Worm (Caenorhabditis elegans) whole organism, L1 larva: Measurements from ENCODE around the gene W03F9.1.
A peak's percentile ranks its signal among the peaks of the same experiment; 100 is the strongest.

ENCODE experiments used
- C04F5.9 ChIP-seq: sonication (generic microtip); optimal IDR thresholded peaks from 2 replicates; lab custom pipeline; 2016; ENCODE audit warnings: missing genetic modification characterization, missing compliant biosample characterization
- blmp-1 ChIP-seq: fragments of 150-350 bp; optimal IDR thresholded peaks from 2 replicates; lab custom pipeline; 2014; ENCODE audit warnings: missing biosample characterization, missing genetic modification characterization
- ceh-8 ChIP-seq: fragments of 200-800 bp; sonication (Bioruptor generic); optimal IDR thresholded peaks from 2 replicates; lab custom pipeline; 2018; ENCODE audit warnings: mild to moderate bottlenecking, missing genetic modification characterization, moderate library complexity, missing compliant biosample characterization
- dpl-1 ChIP-seq, 3 experiments: fragments of 150-350 bp in 2 of 3; sonication (generic microtip) in 1 of 3; optimal IDR thresholded peaks; 2 replicates each; lab custom pipeline; 2014 to 2017; ENCODE audit warnings: missing biosample characterization in 3 of 3, missing genetic modification characterization in 3 of 3, missing genetic modification reagents in 3 of 3
- efl-1 ChIP-seq, 4 experiments: fragments of 150-350 bp; optimal IDR thresholded peaks in 3 of 4; peaks in 1 of 4; 1 replicate in 1 of 4; 2 replicates in 3 of 4; lab custom pipeline; 2014; ENCODE audit warnings: missing biosample characterization in 2 of 4, missing genetic modification characterization in 2 of 4, missing genetic modification reagents in 2 of 4
- ets-5 ChIP-seq: fragments of 200-800 bp; sonication (Bioruptor generic); IDR thresholded peaks from 2 replicates; pipeline ENCODE4 v1.3.6; 2022; ENCODE audit warnings: missing genetic modification characterization, missing compliant biosample characterization
- hpl-2 ChIP-seq: fragments of 150-350 bp; optimal IDR thresholded peaks from 2 replicates; lab custom pipeline; 2014; ENCODE audit warnings: missing biosample characterization, missing genetic modification reagents, missing genetic modification characterization
- lin-15B ChIP-seq: fragments of 150-350 bp; sonication (generic microtip); optimal IDR thresholded peaks from 3 replicates; lab custom pipeline; 2014; ENCODE audit warnings: missing biosample characterization, missing genetic modification characterization
- lsy-2 ChIP-seq, 2 experiments: fragments of 150-350 bp; optimal IDR thresholded peaks; 2 replicates each; lab custom pipeline; 2014; ENCODE audit warnings: missing biosample characterization in 2 of 2, missing genetic modification characterization in 2 of 2
- mdl-1 ChIP-seq, 2 experiments: fragments of 150-350 bp; optimal IDR thresholded peaks; 2 replicates each; lab custom pipeline; 2014 to 2017; ENCODE audit warnings: missing biosample characterization in 2 of 2, missing genetic modification characterization in 2 of 2, inconsistent platforms in 1 of 2
- nhr-47 ChIP-seq: sonication (generic microtip); optimal IDR thresholded peaks from 2 replicates; lab custom pipeline; 2016; ENCODE audit warnings: mild to moderate bottlenecking, missing genetic modification characterization, moderate library complexity, missing compliant biosample characterization
- nhr-84 ChIP-seq: sonication (generic microtip); optimal IDR thresholded peaks from 2 replicates; lab custom pipeline; 2017; ENCODE audit warnings: missing biosample characterization, missing genetic modification characterization
- nhr-85 ChIP-seq: sonication (generic microtip); peaks from one replicate; lab custom pipeline; 2016; ENCODE audit warnings: missing genetic modification characterization, inconsistent platforms, missing compliant biosample characterization
- snu-23 ChIP-seq: sonication (generic microtip); optimal IDR thresholded peaks from 2 replicates; lab custom pipeline; 2016; ENCODE audit warnings: missing genetic modification characterization, missing compliant biosample characterization
- tbx-2 ChIP-seq: sonication (generic microtip); optimal IDR thresholded peaks from 2 replicates; lab custom pipeline; 2016; ENCODE audit warnings: missing genetic modification characterization, missing compliant biosample characterization
- vab-15 ChIP-seq: sonication (generic microtip); optimal IDR thresholded peaks from 2 replicates; lab custom pipeline; 2017; ENCODE audit warnings: missing genotype, mild to moderate bottlenecking, missing genetic modification characterization, missing compliant biosample characterization
- zag-1 ChIP-seq: fragments of 150-350 bp; optimal IDR thresholded peaks from 2 replicates; lab custom pipeline; 2014; ENCODE audit warnings: missing biosample characterization, missing genetic modification characterization

Gene W03F9.1

DNA sequence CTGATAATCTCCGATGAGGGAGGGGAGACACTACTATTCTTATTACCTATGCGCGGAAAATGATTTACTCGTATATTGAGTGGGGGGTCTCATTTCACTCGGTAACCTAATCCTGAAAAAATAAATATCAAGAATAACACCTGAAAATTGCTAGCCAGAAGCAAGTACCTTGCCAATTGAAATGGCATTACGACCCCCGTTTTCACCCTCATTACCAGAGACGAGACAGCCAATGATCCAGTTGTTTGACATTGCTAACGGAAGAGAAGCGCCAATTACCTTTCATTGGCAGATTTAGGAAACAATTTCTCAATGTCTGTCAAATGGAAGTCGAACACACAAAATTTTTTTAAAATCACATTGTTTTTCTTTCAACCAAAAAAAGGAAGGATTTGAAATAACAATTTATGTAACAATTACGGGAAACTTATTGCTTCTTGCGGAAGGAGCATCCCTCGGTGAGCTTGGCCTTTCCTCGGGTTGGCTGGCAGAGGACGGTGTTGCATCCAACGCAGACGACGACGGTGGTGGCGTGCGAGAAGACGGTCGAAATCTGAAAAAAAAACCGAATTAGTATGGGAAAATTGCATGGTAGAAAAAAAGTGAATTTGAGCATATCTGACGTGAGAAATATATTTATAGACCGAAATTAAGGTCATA lies 23.3 kb downstream of the W03F9.1 start:
- TF ChIP-seq nhr-47 (tag; lab: Kevin White, UChicago) (peak; percentile 13), nhr-85 (tag; lab: Kevin White, UChicago) (peak; percentile 20), mdl-1 (tag; optimal IDR thresholded peaks at IDR 0.05; lab: Kevin White, UChicago) (no peak), lsy-2 (tag; optimal IDR thresholded peaks at IDR 0.05; lab: Kevin White, UChicago) (peak in 1 of 2 experiments; percentile 17)

DNA sequence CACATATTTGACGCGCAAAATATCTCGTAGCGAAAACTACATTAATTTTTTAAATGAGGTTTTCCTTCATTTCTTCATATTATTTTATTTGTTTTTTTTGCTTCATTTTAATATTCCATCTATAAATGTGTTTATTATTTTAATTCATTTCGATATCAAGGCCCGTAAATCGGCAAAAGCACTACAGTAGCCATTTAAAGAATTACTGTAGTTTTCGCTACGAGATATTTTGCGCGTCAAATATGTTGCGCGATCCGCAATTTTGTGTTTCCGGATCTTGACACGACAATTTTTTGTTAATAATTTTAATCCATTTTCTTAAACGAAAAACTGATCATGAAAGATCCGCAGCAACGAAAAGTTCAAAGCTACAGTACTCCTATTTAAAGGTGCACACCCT lies 24.4 kb downstream of the W03F9.1 start:
- TF ChIP-seq dpl-1 (GFP tag; optimal IDR thresholded peaks at IDR 0.05; lab: Kevin White, UChicago) (no peak), ceh-8 (GFP tag; lab: Kevin White, UChicago) (no peak), efl-1 (optimal IDR thresholded peaks at IDR 0.05; lab: Kevin White, UChicago) (no peak), efl-1 (GFP tag; optimal IDR thresholded peaks at IDR 0.05 in 1 of 2; lab: Kevin White, UChicago) (peak in 1 of 2 experiments; percentile 27), blmp-1 (tag; lab: Kevin White, UChicago) (no peak), lsy-2 (tag; optimal IDR thresholded peaks at IDR 0.05; lab: Kevin White, UChicago) (no peak), zag-1 (tag; lab: Kevin White, UChicago) (no peak), C04F5.9 (tag; lab: Kevin White, UChicago) (no peak), tbx-2 (no peak)
- TF ChIP-seq, all 84 proteins: peak for 1

DNA sequence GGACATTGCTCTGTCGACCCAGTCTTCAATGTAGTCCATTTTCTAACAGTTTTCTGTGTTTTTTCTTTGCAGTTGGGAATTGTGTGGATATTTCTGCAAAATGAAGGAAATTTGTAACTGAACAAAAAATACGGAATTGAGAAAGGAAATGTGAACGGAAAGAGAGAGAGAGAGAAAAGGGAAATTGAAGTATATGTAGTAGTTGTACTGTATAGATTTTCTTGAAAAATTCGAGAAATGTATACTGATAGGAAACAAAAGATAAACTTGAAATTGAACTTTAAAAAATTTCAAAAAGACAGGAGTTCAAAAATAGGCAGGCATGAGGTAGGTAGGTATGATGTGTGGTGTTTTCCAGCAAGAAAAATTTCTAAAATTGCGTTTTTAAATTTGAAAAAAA lies 42.8 kb downstream of the W03F9.1 start, which contains the start of gene daam-1:
Gene daam-1, minus strand, starts transcription at position 101 of the 400 bp plus-strand sequence.
- no peak for TF ChIP-seq lsy-2 (tag; optimal IDR thresholded peaks at IDR 0.05; lab: Kevin White, UChicago)
- TF ChIP-seq nhr-84: no peak
- TF ChIP-seq lin-15B: no peak
- no peak for TF ChIP-seq ets-5 (GFP tag; lab: Robert Waterston, UW)
- no peak for TF ChIP-seq snu-23
- no peak for TF ChIP-seq vab-15
- no peak for TF ChIP-seq hpl-2
